Worm (Caenorhabditis elegans) whole organism, late embryonic: ENCODE results near the gene srz-18.

ENCODE experiments used
- ama-1 ChIP-seq: fragments of 150-350 bp; optimal IDR thresholded peaks from 2 replicates; lab custom pipeline; 2014
- ceh-18 ChIP-seq: sonication (generic microtip); optimal IDR thresholded peaks from 2 replicates; lab custom pipeline; 2016; ENCODE audit warnings: missing genetic modification characterization, missing compliant biosample characterization
- ceh-31 ChIP-seq: sonication (generic microtip); optimal IDR thresholded peaks from 2 replicates; lab custom pipeline; 2016; ENCODE audit warnings: missing genetic modification characterization, missing compliant biosample characterization
- nfya-1 ChIP-seq: sonication (generic microtip); optimal IDR thresholded peaks from 2 replicates; lab custom pipeline; 2017; ENCODE audit warnings: missing genetic modification characterization, mild to moderate bottlenecking, missing compliant biosample characterization, antibody characterized with exemption, moderate library complexity
- nhr-11 ChIP-seq: fragments of 150-350 bp; optimal IDR thresholded peaks from 2 replicates; lab custom pipeline; 2014; ENCODE audit warnings: missing biosample characterization, missing genetic modification characterization
- pha-4 ChIP-seq: fragments of 150-350 bp; optimal IDR thresholded peaks from 2 replicates; lab custom pipeline; 2018; ENCODE audit warnings: missing biosample characterization, missing genetic modification reagents, missing genetic modification characterization
- pqm-1 ChIP-seq: sonication (generic microtip); optimal IDR thresholded peaks from 2 replicates; lab custom pipeline; 2016; ENCODE audit warnings: missing genetic modification characterization, missing compliant biosample characterization
- sdc-2 ChIP-seq: sonication (generic microtip); optimal IDR thresholded peaks from 2 replicates; lab custom pipeline; 2016; ENCODE audit warnings: missing genotype, missing genetic modification characterization, missing compliant biosample characterization
- tbx-2 ChIP-seq: sonication (generic microtip); optimal IDR thresholded peaks from 2 replicates; lab custom pipeline; 2016; ENCODE audit warnings: missing genetic modification characterization, missing compliant biosample characterization

- TF ChIP-seq nhr-11 (tag; lab: Kevin White, UChicago): no peak
- TF ChIP-seq pqm-1 (tag; lab: Kevin White, UChicago): no peak
- no peak for TF ChIP-seq ama-1 (lab: Kevin White, UChicago)
- no peak for TF ChIP-seq ceh-18
- no peak for TF ChIP-seq nfya-1
- no peak for TF ChIP-seq tbx-2 (tag; lab: Kevin White, UChicago)
- TF ChIP-seq pha-4 (tag; lab: Kevin White, UChicago): no peak
- TF ChIP-seq sdc-2 (tag; lab: Kevin White, UChicago): no peak
- TF ChIP-seq ceh-31: no peak
Measured at ce11 chrV:20641896-20642295, 15.4 kb downstream of the srz-18 start, which contains the start of gene srxa-15.
